Worm (Caenorhabditis elegans) whole organism, L1 larva: ENCODE measurements around the gene F15E6.10.

Experiments
- F16B12.6 ChIP-seq: fragments of 150-350 bp; optimal IDR thresholded peaks from 2 replicates; lab custom pipeline; 2014; ENCODE audit warnings: missing biosample characterization, missing genetic modification characterization
- egl-27 ChIP-seq, 2 experiments: fragments of 150-350 bp in 1 of 2; sonication (generic microtip); optimal IDR thresholded peaks; 3 replicates each; lab custom pipeline; 2017 to 2018; ENCODE audit warnings: missing biosample characterization in 2 of 2, missing genetic modification characterization in 2 of 2, missing genetic modification reagents in 2 of 2
- hpl-2 ChIP-seq: fragments of 150-350 bp; optimal IDR thresholded peaks from 2 replicates; lab custom pipeline; 2014; ENCODE audit warnings: missing biosample characterization, missing genetic modification reagents, missing genetic modification characterization
- jun-1 ChIP-seq: fragments of 150-350 bp; optimal IDR thresholded peaks from 2 replicates; lab custom pipeline; 2014; ENCODE audit warnings: missing biosample characterization, missing genetic modification reagents, missing genetic modification characterization
- nhr-237 ChIP-seq: fragments of 150-350 bp; optimal IDR thresholded peaks from 2 replicates; lab custom pipeline; 2014; ENCODE audit warnings: missing biosample characterization, missing genetic modification characterization
- nhr-47 ChIP-seq: sonication (generic microtip); optimal IDR thresholded peaks from 2 replicates; lab custom pipeline; 2016; ENCODE audit warnings: mild to moderate bottlenecking, missing genetic modification characterization, moderate library complexity, missing compliant biosample characterization
- nhr-76 ChIP-seq: sonication (generic microtip); optimal IDR thresholded peaks from 2 replicates; lab custom pipeline; 2017; ENCODE audit warnings: missing biosample characterization, missing genetic modification characterization
- nhr-77 ChIP-seq: fragments of 150-350 bp; optimal IDR thresholded peaks from 2 replicates; lab custom pipeline; 2014; ENCODE audit warnings: missing biosample characterization, missing genetic modification characterization
- pqm-1 ChIP-seq: sonication (generic microtip); optimal IDR thresholded peaks from 3 replicates; lab custom pipeline; 2017; ENCODE audit warnings: missing biosample characterization, missing genetic modification characterization
- rnt-1 ChIP-seq: sonication (generic microtip); optimal IDR thresholded peaks from 2 replicates; lab custom pipeline; 2016; ENCODE audit warnings: mild to moderate bottlenecking, missing genetic modification characterization, moderate library complexity, missing compliant biosample characterization
- snpc-4 ChIP-seq: fragments of 150-350 bp; optimal IDR thresholded peaks from 2 replicates; lab custom pipeline; 2014; ENCODE audit warnings: missing biosample characterization, missing genetic modification characterization

ce11 chrIV:4291174-4291573 is 1.5 kb upstream of the F15E6.10 start, which contains the start of gene F15E6.4:
- TF ChIP-seq F16B12.6 (tag; lab: Kevin White, UChicago): no peak
- TF ChIP-seq jun-1 (tag; lab: Kevin White, UChicago): no peak
- TF ChIP-seq nhr-76 (tag; lab: Kevin White, UChicago): no peak
- no peak for TF ChIP-seq egl-27 (tag; optimal IDR thresholded peaks at IDR 0.05; lab: Kevin White, UChicago)
- no peak for TF ChIP-seq nhr-77 (tag; lab: Kevin White, UChicago)
- TF ChIP-seq snpc-4 (tag; lab: Kevin White, UChicago): no peak
- TF ChIP-seq pqm-1 (tag; lab: Kevin White, UChicago): no peak
- no peak for TF ChIP-seq nhr-47 (tag; lab: Kevin White, UChicago)
- TF ChIP-seq rnt-1 (tag; lab: Kevin White, UChicago): no peak
- TF ChIP-seq hpl-2: no peak
- no peak for TF ChIP-seq nhr-237 (tag; lab: Kevin White, UChicago)
